Worm (Caenorhabditis elegans) whole organism, midembryonic: ENCODE data around the gene F08H9.2.

Experiments used
- med-1 ChIP-seq: sonication (generic microtip); optimal IDR thresholded peaks from 2 replicates; lab custom pipeline; 2017; ENCODE audit warnings: missing genetic modification characterization, mild to moderate bottlenecking, missing compliant biosample characterization, antibody characterized with exemption, missing genetic modification reagents; ENCODE audit not compliant: insufficient read depth
- ztf-23 ChIP-seq: fragments of 200-800 bp; sonication (Bioruptor generic); IDR thresholded peaks from 2 replicates; pipeline ENCODE4 v1.3.6; 2022; ENCODE audit warnings: missing genetic modification reagents, missing genetic modification characterization, missing compliant biosample characterization

DNA sequence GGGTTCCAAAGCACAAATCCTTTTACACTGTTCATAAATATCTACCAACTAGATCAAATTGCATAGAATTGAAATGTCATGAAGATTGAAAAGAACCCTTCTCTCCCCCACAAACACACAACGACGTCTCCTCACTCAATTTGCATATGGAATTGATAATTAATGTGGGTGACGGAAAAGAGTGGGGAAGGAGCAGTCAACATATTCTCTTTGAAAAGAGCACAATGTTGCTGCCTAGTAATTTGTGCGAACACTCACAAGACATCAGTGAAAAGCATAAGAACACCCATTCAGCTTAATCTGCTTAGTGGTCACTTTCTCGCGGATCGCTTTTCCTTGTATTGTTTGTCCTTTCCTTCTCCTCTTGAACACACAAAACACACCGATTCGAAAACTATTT, 36.0 kb downstream of the F08H9.2 start:
- no peak for TF ChIP-seq med-1 (GFP tag; lab: Kevin White, UChicago)
- TF ChIP-seq ztf-23 (GFP tag; lab: Robert Waterston, UW), result no peak
